Worm (Caenorhabditis elegans) whole organism, late embryonic: ENCODE measurements around the gene kin-20.
A peak's percentile ranks its signal among the peaks of the same experiment; 100 is the strongest.

Experiments
- K09A11.1 ChIP-seq: sonication (generic microtip); optimal IDR thresholded peaks from 2 replicates; lab custom pipeline; 2017; ENCODE audit warnings: antibody characterized with exemption, mild to moderate bottlenecking, missing genetic modification characterization, missing compliant biosample characterization; ENCODE audit not compliant: insufficient read depth
- Y22D7AL.16 ChIP-seq: sonication (generic microtip); optimal IDR thresholded peaks from 2 replicates; lab custom pipeline; 2016; ENCODE audit warnings: missing genetic modification characterization, missing compliant biosample characterization
- ama-1 ChIP-seq: fragments of 150-350 bp; optimal IDR thresholded peaks from 2 replicates; lab custom pipeline; 2014
- ceh-14 ChIP-seq: sonication (generic microtip); optimal IDR thresholded peaks from 2 replicates; lab custom pipeline; 2016; ENCODE audit warnings: missing genotype, missing genetic modification characterization, missing compliant biosample characterization
- ceh-19 ChIP-seq: fragments of 200-800 bp; sonication (Bioruptor generic); optimal IDR thresholded peaks from 2 replicates; lab custom pipeline; 2018; ENCODE audit warnings: mild to moderate bottlenecking, missing genetic modification characterization, missing compliant biosample characterization
- ceh-2 ChIP-seq: sonication (generic microtip); optimal IDR thresholded peaks from 2 replicates; lab custom pipeline; 2016; ENCODE audit warnings: missing genotype, missing genetic modification characterization, missing compliant biosample characterization
- ceh-22 ChIP-seq: sonication (generic microtip); optimal IDR thresholded peaks from 2 replicates; lab custom pipeline; 2017; ENCODE audit warnings: missing biosample characterization, missing genetic modification characterization
- ceh-31 ChIP-seq: sonication (generic microtip); optimal IDR thresholded peaks from 2 replicates; lab custom pipeline; 2016; ENCODE audit warnings: missing genetic modification characterization, missing compliant biosample characterization
- ceh-34 ChIP-seq: sonication (generic microtip); optimal IDR thresholded peaks from 2 replicates; lab custom pipeline; 2016; ENCODE audit warnings: mild to moderate bottlenecking, missing genetic modification characterization, missing compliant biosample characterization
- ceh-48 ChIP-seq: sonication (generic microtip); optimal IDR thresholded peaks from 2 replicates; lab custom pipeline; 2016; ENCODE audit warnings: missing genetic modification characterization, inconsistent platforms, missing compliant biosample characterization
- ceh-6 ChIP-seq: fragments of 200-800 bp; sonication (Bioruptor generic); optimal IDR thresholded peaks from 2 replicates; lab custom pipeline; 2018; ENCODE audit warnings: mild to moderate bottlenecking, missing genetic modification characterization, missing compliant biosample characterization
- dmd-4 ChIP-seq: sonication (generic microtip); optimal IDR thresholded peaks from 2 replicates; lab custom pipeline; 2016; ENCODE audit warnings: borderline replicate concordance, missing genetic modification characterization, missing compliant biosample characterization
- elt-2 ChIP-seq: sonication (generic microtip); optimal IDR thresholded peaks from 2 replicates; lab custom pipeline; 2016; ENCODE audit warnings: missing genetic modification reagents, missing genetic modification characterization, missing compliant biosample characterization
- fax-1 ChIP-seq: sonication (generic microtip); optimal IDR thresholded peaks from 2 replicates; lab custom pipeline; 2016; ENCODE audit warnings: missing genotype, missing genetic modification characterization, missing compliant biosample characterization
- hlh-30 ChIP-seq: sonication (generic microtip); optimal IDR thresholded peaks from 2 replicates; lab custom pipeline; 2017; ENCODE audit warnings: antibody characterized with exemption, missing genetic modification characterization, missing compliant biosample characterization; ENCODE audit not compliant: insufficient read depth
- hlh-6 ChIP-seq: sonication (generic microtip); optimal IDR thresholded peaks from 2 replicates; lab custom pipeline; 2016; ENCODE audit warnings: missing genotype, missing genetic modification characterization, missing compliant biosample characterization
- nhr-232 ChIP-seq: sonication (generic microtip); optimal IDR thresholded peaks from 2 replicates; lab custom pipeline; 2016; ENCODE audit warnings: missing genetic modification characterization, missing compliant biosample characterization
- npax-4 ChIP-seq: sonication (generic microtip); optimal IDR thresholded peaks from 2 replicates; lab custom pipeline; 2016; ENCODE audit warnings: missing genetic modification characterization, missing compliant biosample characterization
- pag-3 ChIP-seq: sonication (generic microtip); optimal IDR thresholded peaks from 2 replicates; lab custom pipeline; 2016; ENCODE audit warnings: missing compliant biosample characterization, missing genetic modification characterization, borderline replicate concordance
- pax-1 ChIP-seq: fragments of 150-350 bp; optimal IDR thresholded peaks from 2 replicates; lab custom pipeline; 2014; ENCODE audit warnings: missing biosample characterization, missing genetic modification characterization
- sdc-2 ChIP-seq: sonication (generic microtip); optimal IDR thresholded peaks from 2 replicates; lab custom pipeline; 2016; ENCODE audit warnings: missing genotype, missing genetic modification characterization, missing compliant biosample characterization
- sox-4 ChIP-seq: sonication (generic microtip); optimal IDR thresholded peaks from 2 replicates; lab custom pipeline; 2017; ENCODE audit warnings: mild to moderate bottlenecking, missing genetic modification characterization, inconsistent platforms, missing compliant biosample characterization
- syd-9 ChIP-seq: sonication (generic microtip); optimal IDR thresholded peaks from 2 replicates; lab custom pipeline; 2016; ENCODE audit warnings: mild to moderate bottlenecking, missing genetic modification characterization, moderate library complexity, missing compliant biosample characterization
- unc-3 ChIP-seq, 2 experiments: fragments of 200-800 bp in 1 of 2; sonication (Bioruptor generic) in 1 of 2; sonication (generic microtip) in 1 of 2; conservative IDR thresholded peaks in 1 of 2; optimal IDR thresholded peaks in 1 of 2; 2 replicates each; pipeline versions ENCODE4 v1.3.6 to Lab custom; 2016 to 2022; ENCODE audit warnings: missing compliant biosample characterization in 2 of 2, missing genetic modification characterization in 2 of 2, missing genetic modification reagents in 1 of 2
- unc-42 ChIP-seq: sonication (generic microtip); optimal IDR thresholded peaks from 2 replicates; lab custom pipeline; 2016; ENCODE audit warnings: missing genotype, missing genetic modification characterization, missing compliant biosample characterization
- unc-55 ChIP-seq: sonication (generic microtip); optimal IDR thresholded peaks from 2 replicates; lab custom pipeline; 2017; ENCODE audit warnings: missing biosample characterization, missing genetic modification reagents, missing genetic modification characterization

kin-20 gene

ce11 chrX:15225180-15225724, 52.3 kb downstream of the kin-20 start:
- TF ChIP-seq unc-42 (tag; lab: Kevin White, UChicago), result peak; percentile 84
- no peak for TF ChIP-seq ceh-6 (GFP tag; lab: Kevin White, UChicago)

ce11 chrX:15224128-15224527, 53.4 kb downstream of the kin-20 start:
- peak; percentile 87 for TF ChIP-seq unc-55 (GFP tag; lab: Kevin White, UChicago)
- TF ChIP-seq ceh-14 (tag; lab: Kevin White, UChicago), result no peak
- no peak for TF ChIP-seq sox-4
- no peak for TF ChIP-seq ceh-22 (tag; lab: Kevin White, UChicago)

- no peak for TF ChIP-seq sox-4
Observed at ce11 chrX:15222789-15223188, 54.8 kb downstream of the kin-20 start.

ce11 chrX:15221865-15222551, 55.6 kb downstream of the kin-20 start:
- TF ChIP-seq dmd-4 (no peak), sdc-2 (tag; lab: Kevin White, UChicago) (peak; percentile 63), ceh-31 (tag; lab: Kevin White, UChicago) (peak; percentile 8), nhr-232 (tag; lab: Kevin White, UChicago) (no peak)
- TF ChIP-seq, all 69 proteins: peak for 2

- no peak for TF ChIP-seq K09A11.1 (tag; lab: Kevin White, UChicago)
- no peak for TF ChIP-seq elt-2
- TF ChIP-seq ceh-48 (tag; lab: Kevin White, UChicago), result no peak
- TF ChIP-seq unc-42 (tag; lab: Kevin White, UChicago), result no peak
- TF ChIP-seq ceh-2 (tag; lab: Kevin White, UChicago), result no peak
- no peak for TF ChIP-seq hlh-6 (tag; lab: Kevin White, UChicago)
- no peak for TF ChIP-seq fax-1 (tag; lab: Kevin White, UChicago)
- TF ChIP-seq pag-3, result no peak
- TF ChIP-seq ceh-34 (tag; lab: Kevin White, UChicago), result no peak
- no peak for TF ChIP-seq unc-3 (GFP tag; conservative IDR thresholded peaks at IDR 0.05; lab: Robert Waterston, UW)
- TF ChIP-seq unc-3 (tag; optimal IDR thresholded peaks at IDR 0.05; lab: Kevin White, UChicago), result no peak
- no peak for TF ChIP-seq unc-55 (GFP tag; lab: Kevin White, UChicago)
- no peak for TF ChIP-seq Y22D7AL.16
- no peak for TF ChIP-seq ceh-22 (tag; lab: Kevin White, UChicago)
- no peak for TF ChIP-seq syd-9 (tag; lab: Kevin White, UChicago)
- TF ChIP-seq ceh-19 (GFP tag; lab: Kevin White, UChicago), result no peak
- no peak for TF ChIP-seq hlh-30
- TF ChIP-seq pax-1 (tag; lab: Kevin White, UChicago), result no peak
- no peak for TF ChIP-seq ama-1
- TF ChIP-seq npax-4, result no peak
- TF ChIP-seq, all 69 proteins: peak for 0
Observed at ce11 chrX:15221107-15221506, 56.5 kb downstream of the kin-20 start.
